Fruit fly (Drosophila melanogaster): Measurements from ENCODE around the gene CG15422.
A peak's percentile ranks its signal among the peaks of the same experiment; 100 is the strongest.

Gene CG15422

dm6 chr2L:4023312-4023926 is 18.6 kb downstream of the CG15422 start:
- no peak for TF ChIP-seq bab1 (GFP tag; optimal IDR thresholded peaks at IDR 0.05)
- TF ChIP-seq CG14711 (tag; optimal IDR thresholded peaks at IDR 0.05) = no peak
- TF ChIP-seq CG33017 (tag; optimal IDR thresholded peaks at IDR 0.05) = no peak
- TF ChIP-seq kay (GFP tag; ENCODE audit: borderline replicate concordance) = no peak
- TF ChIP-seq Crg-1 (GFP tag; optimal IDR thresholded peaks at IDR 0.05) = no peak
- no peak for TF ChIP-seq CG1620 (GFP tag; optimal IDR thresholded peaks at IDR 0.05)
- no peak for TF ChIP-seq toe (GFP tag; optimal IDR thresholded peaks at IDR 0.05)
- no peak for TF ChIP-seq Clk (GFP tag; optimal IDR thresholded peaks at IDR 0.05)

DNA sequence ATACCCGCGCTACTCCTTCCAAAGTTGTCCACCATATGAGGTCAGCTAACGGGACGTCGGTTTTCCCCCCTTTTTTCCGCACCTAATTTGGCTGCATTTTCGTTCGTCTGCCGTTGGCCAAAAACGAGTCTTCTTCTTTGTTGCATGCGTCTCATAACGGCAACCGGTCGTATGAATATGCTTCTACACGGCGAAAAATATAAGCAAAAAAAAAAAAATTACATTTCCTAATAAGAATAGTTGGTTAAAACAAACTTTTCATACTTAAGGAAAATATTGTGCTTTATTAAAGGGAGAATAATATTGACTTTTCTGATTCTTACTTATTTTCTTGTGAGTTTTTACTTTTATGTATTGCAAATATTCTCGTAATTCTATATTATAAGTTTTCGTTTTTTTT is 20.3 kb downstream of the CG15422 start:
- TF ChIP-seq kay (GFP tag; ENCODE audit: borderline replicate concordance) (no peak), ovo (GFP tag; optimal IDR thresholded peaks at IDR 0.05) (no peak), CG1620 (GFP tag; optimal IDR thresholded peaks at IDR 0.05) (no peak), toe (GFP tag; optimal IDR thresholded peaks at IDR 0.05) (no peak), CG12768 (GFP tag; optimal IDR thresholded peaks at IDR 0.05) (no peak), Hr96 (GFP tag; optimal IDR thresholded peaks at IDR 0.05) (no peak), CG7045 (GFP tag; optimal IDR thresholded peaks at IDR 0.05) (no peak), CG11617 (GFP tag; optimal IDR thresholded peaks at IDR 0.05) (no peak), tj (GFP tag; optimal IDR thresholded peaks at IDR 0.05) (no peak), CG33017 (tag; optimal IDR thresholded peaks at IDR 0.05) (no peak), CG7101 (tag; optimal IDR thresholded peaks at IDR 0.05) (no peak), CG14711 (tag; optimal IDR thresholded peaks at IDR 0.05) (no peak), Clk (GFP tag; optimal IDR thresholded peaks at IDR 0.05) (no peak), CG5204 (GFP tag; optimal IDR thresholded peaks at IDR 0.05) (no peak), Mnt (GFP tag; optimal IDR thresholded peaks at IDR 0.05) (no peak), Crg-1 (GFP tag; optimal IDR thresholded peaks at IDR 0.05) (no peak), pad (GFP tag; optimal IDR thresholded peaks at IDR 0.05) (no peak)

DNA sequence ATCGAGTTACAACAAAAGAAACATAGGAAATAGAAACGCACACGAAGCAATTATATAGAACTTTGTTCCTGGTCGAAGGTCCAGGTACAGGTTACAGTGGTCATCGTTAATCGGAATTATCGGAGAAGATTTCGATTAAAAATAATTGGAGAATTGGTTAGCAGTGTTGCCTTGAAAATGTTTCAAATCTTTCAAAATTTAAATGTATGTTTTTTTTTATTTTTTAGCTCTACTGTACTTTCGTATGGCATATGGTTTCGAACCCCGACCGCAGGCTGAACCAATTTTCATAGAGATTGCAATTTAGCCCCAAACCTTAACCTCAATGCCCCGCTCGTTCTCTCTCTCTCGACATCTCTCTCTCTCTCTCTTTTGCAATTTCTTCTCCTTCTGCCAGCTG is 23.2 kb downstream of the CG15422 start:
- TF ChIP-seq cic (GFP tag; optimal IDR thresholded peaks at IDR 0.05) (no peak), Crg-1 (GFP tag; optimal IDR thresholded peaks at IDR 0.05) (no peak), toe (GFP tag; optimal IDR thresholded peaks at IDR 0.05) (no peak), Clk (GFP tag; optimal IDR thresholded peaks at IDR 0.05) (no peak), CG7045 (GFP tag; optimal IDR thresholded peaks at IDR 0.05) (no peak)

DNA sequence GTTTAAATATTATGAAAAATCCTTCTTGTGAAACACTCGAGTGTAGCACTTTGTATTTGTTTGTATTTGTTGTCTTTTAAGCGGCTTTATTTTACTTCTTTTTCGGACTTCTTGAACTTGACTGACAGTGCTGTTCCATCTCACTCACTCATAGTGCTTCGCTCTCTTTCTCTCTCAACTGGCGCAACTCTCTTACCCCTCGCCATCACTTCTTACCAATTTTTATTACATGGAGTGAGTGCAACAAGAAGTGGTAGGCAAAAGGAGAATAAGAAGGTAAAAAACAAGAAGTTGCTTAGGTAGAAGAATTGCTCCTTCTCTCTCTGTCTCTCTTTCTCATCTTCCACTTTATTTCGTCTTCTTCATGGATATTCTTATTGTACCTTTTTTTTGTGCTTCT is 23.9 kb downstream of the CG15422 start:
- TF ChIP-seq CG7101 (tag; optimal IDR thresholded peaks at IDR 0.05) = no peak

DNA sequence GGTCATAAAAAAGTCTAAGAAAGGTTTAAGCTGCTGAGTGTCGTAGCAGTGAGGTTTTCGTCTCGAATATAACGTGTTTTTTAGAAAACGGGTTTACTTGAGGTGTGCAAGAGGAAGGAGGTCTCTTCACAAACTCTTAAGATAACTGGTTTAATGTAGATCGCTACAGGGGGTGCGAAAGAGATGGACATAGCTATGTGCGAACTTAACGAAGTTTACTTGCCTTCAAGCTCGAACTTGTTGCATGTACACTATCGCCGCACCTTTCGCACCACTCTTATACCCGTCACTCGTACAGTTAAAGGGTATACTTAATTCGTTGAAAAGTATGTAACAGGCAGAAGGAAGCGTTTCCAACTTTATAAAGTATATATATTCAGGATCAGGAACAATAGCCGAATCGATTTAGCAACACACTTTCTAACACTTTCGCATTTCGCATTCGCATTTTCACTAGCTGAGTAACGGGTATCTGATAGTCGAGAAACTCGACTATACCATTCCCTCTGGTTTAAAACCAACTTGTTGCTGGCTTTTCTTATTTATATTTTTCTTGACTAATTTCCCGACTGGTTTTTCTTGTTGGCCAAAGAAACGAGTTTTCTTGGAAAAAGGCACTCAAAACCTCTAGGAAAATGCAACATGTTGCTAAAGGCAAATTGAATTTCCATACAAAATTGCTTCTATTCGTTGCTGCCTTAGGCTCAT is 25.6 kb downstream of the CG15422 start:
- TF ChIP-seq bab1 (GFP tag; optimal IDR thresholded peaks at IDR 0.05) (no peak), Mnt (GFP tag; optimal IDR thresholded peaks at IDR 0.05) (no peak), CG12768 (GFP tag; optimal IDR thresholded peaks at IDR 0.05) (no peak), CG33017 (tag; optimal IDR thresholded peaks at IDR 0.05) (no peak), pad (GFP tag; optimal IDR thresholded peaks at IDR 0.05) (peak; percentile 90), CG7045 (GFP tag; optimal IDR thresholded peaks at IDR 0.05) (no peak), CG11617 (GFP tag; optimal IDR thresholded peaks at IDR 0.05) (no peak), CG5204 (GFP tag; optimal IDR thresholded peaks at IDR 0.05) (peak; percentile 13), kay (GFP tag; ENCODE audit: borderline replicate concordance) (no peak), Hr96 (GFP tag; optimal IDR thresholded peaks at IDR 0.05) (no peak)

- TF ChIP-seq cic (GFP tag; optimal IDR thresholded peaks at IDR 0.05) = no peak
- no peak for TF ChIP-seq Hr96 (GFP tag; optimal IDR thresholded peaks at IDR 0.05)
- TF ChIP-seq CG12768 (GFP tag; optimal IDR thresholded peaks at IDR 0.05) = no peak
- no peak for TF ChIP-seq CG7045 (GFP tag; optimal IDR thresholded peaks at IDR 0.05)
- no peak for TF ChIP-seq toe (GFP tag; optimal IDR thresholded peaks at IDR 0.05)
- TF ChIP-seq CG5204 (GFP tag; optimal IDR thresholded peaks at IDR 0.05) = no peak
- no peak for TF ChIP-seq Clk (GFP tag; optimal IDR thresholded peaks at IDR 0.05)
- no peak for TF ChIP-seq bab1 (GFP tag; optimal IDR thresholded peaks at IDR 0.05)
- peak; percentile 29 for TF ChIP-seq tj (GFP tag; optimal IDR thresholded peaks at IDR 0.05)
- TF ChIP-seq Mnt (GFP tag; optimal IDR thresholded peaks at IDR 0.05) = peak; percentile 7
- no peak for TF ChIP-seq CG14711 (tag; optimal IDR thresholded peaks at IDR 0.05)
- no peak for TF ChIP-seq ovo (GFP tag; optimal IDR thresholded peaks at IDR 0.05)
- TF ChIP-seq CG1620 (GFP tag; optimal IDR thresholded peaks at IDR 0.05) = no peak
- peak; percentile 66 for TF ChIP-seq pad (GFP tag; optimal IDR thresholded peaks at IDR 0.05)
- TF ChIP-seq kay (GFP tag; ENCODE audit: borderline replicate concordance) = no peak
- no peak for TF ChIP-seq CG33017 (tag; optimal IDR thresholded peaks at IDR 0.05)
- TF ChIP-seq CG7101 (tag; optimal IDR thresholded peaks at IDR 0.05) = no peak
These were observed 26.7 kb downstream of the CG15422 start, which contains the start of gene ed for dm6 chr2L:4031203-4032096. Gene ed (plus strand): TSS chr2L:4031377.

Measured in whole organism, adult.